Worm (Caenorhabditis elegans) whole organism, young adult: Measurements from ENCODE around the gene rol-3.

Experiments
- B0019.2 ChIP-seq: fragments of 200-800 bp; sonication (Bioruptor generic); conservative IDR thresholded peaks from 2 replicates; pipeline ENCODE4 v1.3.6; 2022; ENCODE audit warnings: missing genetic modification reagents, missing genetic modification characterization, missing compliant biosample characterization
- F57C9.4 ChIP-seq: sonication (generic microtip); optimal IDR thresholded peaks from 2 replicates; lab custom pipeline; 2017; ENCODE audit warnings: mild to moderate bottlenecking, missing genetic modification characterization, missing compliant biosample characterization
- mcd-1 ChIP-seq: fragments of 200-800 bp; sonication (Bioruptor generic); IDR thresholded peaks from 2 replicates; pipeline ENCODE4 v1.3.6; 2022; ENCODE audit warnings: missing genetic modification reagents, missing genetic modification characterization, missing compliant biosample characterization
- nhr-179 ChIP-seq: sonication (generic microtip); optimal IDR thresholded peaks from 2 replicates; lab custom pipeline; 2016; ENCODE audit warnings: mild to moderate bottlenecking, missing genetic modification characterization, missing compliant biosample characterization
- snpc-4 ChIP-seq, 5 experiments: fragments of 150-350 bp in 1 of 5; sonication (generic microtip) in 4 of 5; optimal IDR thresholded peaks; 2 replicates each; lab custom pipeline; 2014 to 2018; ENCODE audit warnings: missing genetic modification characterization in 5 of 5, missing biosample characterization in 3 of 5, antibody characterized with exemption in 2 of 5, mild to moderate bottlenecking in 2 of 5, missing compliant biosample characterization in 2 of 5, missing genotype in 2 of 5, moderate library complexity in 2 of 5, missing genetic modification reagents in 1 of 5
- unc-62 ChIP-seq: fragments of 150-350 bp; optimal IDR thresholded peaks from 2 replicates; lab custom pipeline; 2014; ENCODE audit warnings: missing biosample characterization, missing genetic modification reagents, missing genetic modification characterization
- ztf-26 ChIP-seq: sonication (generic microtip); optimal IDR thresholded peaks from 2 replicates; lab custom pipeline; 2017; ENCODE audit warnings: missing genetic modification characterization, missing compliant biosample characterization

ce11 chrV:8238290-8238689 lies at the start of gene rol-3:
- TF ChIP-seq mcd-1 (no peak), ztf-26 (tag; lab: Kevin White, UChicago) (no peak), B0019.2 (GFP tag; lab: Robert Waterston, UW) (no peak), snpc-4 (GFP tag; optimal IDR thresholded peaks at IDR 0.05; lab: Kevin White, UChicago) (no peak), snpc-4 (tag; optimal IDR thresholded peaks at IDR 0.05; lab: Kevin White, UChicago) (no peak), F57C9.4 (no peak), unc-62 (GFP tag; lab: Kevin White, UChicago) (no peak), nhr-179 (tag; lab: Kevin White, UChicago) (no peak)
